Fruit fly (Drosophila melanogaster) whole organism, pupa: ENCODE measurements around the gene CG1136.

Experiments used
- CG10348 ChIP-seq: fragments of 200-800 bp; sonication (Bioruptor generic); IDR thresholded peaks from 2 replicates; pipeline ENCODE4 v1.3.6; 2022; ENCODE audit warnings: missing biosample characterization, missing genetic modification characterization
- CG12605 ChIP-seq: fragments of 200-800 bp; sonication (Bioruptor generic); IDR thresholded peaks from 2 replicates; pipeline ENCODE4 v1.3.6; 2022; ENCODE audit warnings: missing biosample characterization, missing genetic modification characterization
- CG13204 ChIP-seq: fragments of 200-800 bp; sonication (Bioruptor generic); optimal IDR thresholded peaks from 2 replicates; lab custom pipeline; 2018; ENCODE audit warnings: missing biosample characterization, mild to moderate bottlenecking, missing genetic modification characterization, moderate library complexity
- CG14655 ChIP-seq: fragments of 200-800 bp; sonication (Bioruptor generic); optimal IDR thresholded peaks from 3 replicates; lab custom pipeline; 2017; ENCODE audit warnings: mild to moderate bottlenecking, missing biosample characterization, missing genetic modification reagents, missing genetic modification characterization
- CG15710 ChIP-seq: fragments of 200-800 bp; sonication (Bioruptor generic); optimal IDR thresholded peaks from 2 replicates; lab custom pipeline; 2018; ENCODE audit warnings: missing biosample characterization, mild to moderate bottlenecking, missing genetic modification characterization, moderate library complexity
- CG17806 ChIP-seq: fragments of 200-800 bp; sonication (Bioruptor generic); optimal IDR thresholded peaks from 2 replicates; lab custom pipeline; 2018; ENCODE audit warnings: missing biosample characterization, mild to moderate bottlenecking, missing genetic modification characterization, moderate library complexity
- CG32121 ChIP-seq: fragments of 200-800 bp; sonication (Bioruptor generic); IDR thresholded peaks from 2 replicates; pipeline ENCODE4 v1.3.6; 2022; ENCODE audit warnings: missing biosample characterization, missing genetic modification characterization
- CG34367 ChIP-seq: fragments of 200-800 bp; sonication (Bioruptor generic); optimal IDR thresholded peaks from 2 replicates; lab custom pipeline; 2018; ENCODE audit warnings: missing biosample characterization, mild to moderate bottlenecking, missing genetic modification characterization
- CG4496 ChIP-seq: fragments of 200-800 bp; sonication (Bioruptor generic); IDR thresholded peaks from 3 replicates; pipeline ENCODE4 v1.3.6; 2022; ENCODE audit warnings: missing biosample characterization, missing genetic modification characterization
- CG8159 ChIP-seq: fragments of 200-800 bp; sonication (Bioruptor generic); optimal IDR thresholded peaks from 3 replicates; lab custom pipeline; 2018; ENCODE audit warnings: missing biosample characterization, mild to moderate bottlenecking, missing genetic modification characterization, moderate library complexity
- CG8301 ChIP-seq: fragments of 200-800 bp; sonication (Bioruptor generic); optimal IDR thresholded peaks from 2 replicates; lab custom pipeline; 2018; ENCODE audit warnings: missing biosample characterization, mild to moderate bottlenecking, missing genetic modification characterization
- CG9948 ChIP-seq: fragments of 200-800 bp; sonication (Bioruptor generic); optimal IDR thresholded peaks from 2 replicates; lab custom pipeline; 2018; ENCODE audit warnings: missing biosample characterization, mild to moderate bottlenecking, missing genetic modification characterization, moderate library complexity
- D1 ChIP-seq: fragments of 200-800 bp; sonication (Bioruptor generic); optimal IDR thresholded peaks from 2 replicates; lab custom pipeline; 2018; ENCODE audit warnings: missing biosample characterization, mild to moderate bottlenecking, missing genetic modification characterization, moderate library complexity
- EcR ChIP-seq: fragments of 200-800 bp; sonication (Bioruptor generic); optimal IDR thresholded peaks from 3 replicates; lab custom pipeline; 2019; ENCODE audit warnings: missing biosample characterization, missing genetic modification characterization, mild to moderate bottlenecking, moderate library complexity, missing genetic modification reagents
- Ets98B ChIP-seq: fragments of 200-800 bp; sonication (Bioruptor generic); IDR thresholded peaks from 2 replicates; pipeline ENCODE4 v1.3.6; 2022; ENCODE audit warnings: missing biosample characterization, missing genetic modification characterization
- Pif1A ChIP-seq: fragments of 200-800 bp; sonication (Bioruptor generic); optimal IDR thresholded peaks from 3 replicates; lab custom pipeline; 2016; ENCODE audit warnings: missing biosample characterization, missing genetic modification characterization
- Pif1B ChIP-seq: fragments of 200-800 bp; sonication (Bioruptor generic); optimal IDR thresholded peaks from 3 replicates; lab custom pipeline; 2016; ENCODE audit warnings: missing biosample characterization, missing genetic modification characterization
- Snoo ChIP-seq: fragments of 200-800 bp; sonication (Bioruptor generic); optimal IDR thresholded peaks from 3 replicates; lab custom pipeline; 2017; ENCODE audit warnings: missing biosample characterization, mild to moderate bottlenecking, missing genetic modification characterization, inconsistent platforms
- fd96Ca ChIP-seq: fragments of 200-800 bp; sonication (Bioruptor generic); IDR thresholded peaks from 3 replicates; pipeline ENCODE4 v1.3.6; 2022; ENCODE audit warnings: missing biosample characterization, missing genetic modification characterization
- gl ChIP-seq: fragments of 200-800 bp; sonication (Bioruptor generic); optimal IDR thresholded peaks from 2 replicates; lab custom pipeline; 2018; ENCODE audit warnings: missing biosample characterization, mild to moderate bottlenecking, missing genetic modification characterization
- rn ChIP-seq: fragments of 200-800 bp; sonication (Bioruptor generic); IDR thresholded peaks from 2 replicates; pipeline ENCODE4 v1.3.6; 2022; ENCODE audit warnings: missing biosample characterization, missing genetic modification characterization

Gene CG1136

dm6 chr3L:4028305-4028704, 18.1 kb upstream of the CG1136 start, which contains the start of the genes Gr64b and Gr64c:
Gene Gr64b, plus strand, starts transcription at chr3L:4028605.
Gene Gr64c, plus strand, starts transcription at chr3L:4028605.
- no peak for TF ChIP-seq CG13204 (GFP tag; lab: Kevin White, UChicago)
- TF ChIP-seq Ets98B (GFP tag; lab: Robert Waterston, UW): no peak
- TF ChIP-seq gl (tag; lab: Kevin White, UChicago): no peak
- no peak for TF ChIP-seq EcR (GFP tag; lab: Kevin White, UChicago)
- TF ChIP-seq CG32121 (GFP tag; lab: Robert Waterston, UW): no peak

- TF ChIP-seq CG9948 (tag; lab: Kevin White, UChicago) (no peak), rn (GFP tag; lab: Robert Waterston, UW) (no peak), Snoo (no peak), CG15710 (tag; lab: Kevin White, UChicago) (no peak), EcR (GFP tag; lab: Kevin White, UChicago) (no peak), CG8301 (tag; lab: Kevin White, UChicago) (no peak), Pif1A (GFP tag; lab: Kevin White, UChicago) (no peak), D1 (tag; lab: Kevin White, UChicago) (no peak), CG13204 (GFP tag; lab: Kevin White, UChicago) (no peak), Pif1B (GFP tag; lab: Kevin White, UChicago) (no peak), CG14655 (no peak), CG8159 (no peak), gl (tag; lab: Kevin White, UChicago) (no peak), CG10348 (GFP tag; lab: Robert Waterston, UW) (no peak), CG32121 (GFP tag; lab: Robert Waterston, UW) (no peak), CG4496 (no peak), Ets98B (GFP tag; lab: Robert Waterston, UW) (no peak)
Measured at dm6 chr3L:4031762-4032161, 14.6 kb upstream of the CG1136 start, which contains the start of the genes Gr64d and Gr64e. Gene Gr64d, plus strand, starts transcription at chr3L:4032062. Gene Gr64e, plus strand, starts transcription at chr3L:4032141.

dm6 chr3L:4035499-4035898, 10.9 kb upstream of the CG1136 start, which contains the start of gene Gr64f:
Gene Gr64f, plus strand, starts transcription at chr3L:4035799.
- no peak for TF ChIP-seq CG12605 (GFP tag; lab: Robert Waterston, UW)
- no peak for TF ChIP-seq fd96Ca (GFP tag; lab: Robert Waterston, UW)
- no peak for TF ChIP-seq D1 (tag; lab: Kevin White, UChicago)
- TF ChIP-seq CG14655: no peak
- no peak for TF ChIP-seq CG13204 (GFP tag; lab: Kevin White, UChicago)

dm6 chr3L:4040247-4040925, 6.0 kb upstream of the CG1136 start, which contains the start of the genes CG11593 and Rcd5:
Gene CG11593, minus strand, starts transcription at chr3L:4040482.
Gene Rcd5, plus strand, starts transcription at chr3L:4040529.
- TF ChIP-seq CG34367 (tag; lab: Kevin White, UChicago) (peak; percentile 8), CG4496 (peak; percentile 75), rn (GFP tag; lab: Robert Waterston, UW) (peak; percentile 70), CG8159 (no peak), fd96Ca (GFP tag; lab: Robert Waterston, UW) (peak; percentile 77), CG32121 (GFP tag; lab: Robert Waterston, UW) (peak; percentile 62)
- TF ChIP-seq, all 21 proteins: peak for 5

- TF ChIP-seq EcR (GFP tag; lab: Kevin White, UChicago) (no peak), CG32121 (GFP tag; lab: Robert Waterston, UW) (no peak)
Measured at dm6 chr3L:4044497-4044896, 1.9 kb upstream of the CG1136 start.

- TF ChIP-seq CG17806 (tag; lab: Kevin White, UChicago): no peak
- TF ChIP-seq, all 21 proteins: peak for 0
Measured at dm6 chr3L:4047635-4048034, 1.2 kb downstream of the CG1136 start, which contains the start of gene Dpy-30L2. Gene Dpy-30L2, minus strand, starts transcription at chr3L:4047735.

- TF ChIP-seq CG10348 (GFP tag; lab: Robert Waterston, UW): no peak
- no peak for TF ChIP-seq CG34367 (tag; lab: Kevin White, UChicago)
- no peak for TF ChIP-seq CG14655
- TF ChIP-seq CG4496: no peak
- TF ChIP-seq CG12605 (GFP tag; lab: Robert Waterston, UW): no peak
- TF ChIP-seq rn (GFP tag; lab: Robert Waterston, UW): no peak
- no peak for TF ChIP-seq CG9948 (tag; lab: Kevin White, UChicago)
- TF ChIP-seq Pif1A (GFP tag; lab: Kevin White, UChicago): no peak
- no peak for TF ChIP-seq fd96Ca (GFP tag; lab: Robert Waterston, UW)
- TF ChIP-seq Pif1B (GFP tag; lab: Kevin White, UChicago): no peak
Measured at dm6 chr3L:4049082-4049481, 2.7 kb downstream of the CG1136 start.
